Worm (Caenorhabditis elegans) whole organism, midembryonic: ENCODE results near the gene nhr-36.

Experiments
- cog-1 ChIP-seq: sonication (generic microtip); optimal IDR thresholded peaks from 2 replicates; lab custom pipeline; 2016; ENCODE audit warnings: missing genetic modification characterization, missing compliant biosample characterization
- flt-1 ChIP-seq: fragments of 200-800 bp; sonication (Bioruptor generic); IDR thresholded peaks from 2 replicates; pipeline ENCODE4 v1.3.6; 2022; ENCODE audit warnings: missing genetic modification characterization, missing compliant biosample characterization

ce11 chrV:9283452-9283851 lies 22.1 kb upstream of the nhr-36 start:
- TF ChIP-seq cog-1 (no peak), flt-1 (GFP tag; lab: Robert Waterston, UW) (no peak)
